Worm (Caenorhabditis elegans) whole organism, early embryonic: ENCODE data around the gene vps-52.

Experiments used
- ama-1 ChIP-seq: fragments of 150-350 bp; optimal IDR thresholded peaks from 2 replicates; lab custom pipeline; 2014
- hnd-1 ChIP-seq: sonication (generic microtip); optimal IDR thresholded peaks from 2 replicates; lab custom pipeline; 2016; ENCODE audit warnings: missing genetic modification characterization, missing compliant biosample characterization
- scrt-1 ChIP-seq: fragments of 200-800 bp; sonication (Bioruptor generic); IDR thresholded peaks from 2 replicates; pipeline ENCODE4 v1.3.6; 2022; ENCODE audit warnings: missing genetic modification characterization, missing compliant biosample characterization
- tra-4 ChIP-seq: sonication (generic microtip); optimal IDR thresholded peaks from 2 replicates; lab custom pipeline; 2017; ENCODE audit warnings: missing genetic modification characterization, missing compliant biosample characterization

- TF ChIP-seq ama-1 (lab: Kevin White, UChicago) (no peak), tra-4 (tag; lab: Kevin White, UChicago) (no peak), hnd-1 (tag; lab: Kevin White, UChicago) (no peak), scrt-1 (GFP tag; lab: Robert Waterston, UW) (no peak)
These were observed 45.6 kb upstream of the vps-52 start, which contains the start of gene chts-1 for ce11 chrX:7519569-7519968.
